Worm (Caenorhabditis elegans): ENCODE measurements around the gene T19C3.7.

DNA sequence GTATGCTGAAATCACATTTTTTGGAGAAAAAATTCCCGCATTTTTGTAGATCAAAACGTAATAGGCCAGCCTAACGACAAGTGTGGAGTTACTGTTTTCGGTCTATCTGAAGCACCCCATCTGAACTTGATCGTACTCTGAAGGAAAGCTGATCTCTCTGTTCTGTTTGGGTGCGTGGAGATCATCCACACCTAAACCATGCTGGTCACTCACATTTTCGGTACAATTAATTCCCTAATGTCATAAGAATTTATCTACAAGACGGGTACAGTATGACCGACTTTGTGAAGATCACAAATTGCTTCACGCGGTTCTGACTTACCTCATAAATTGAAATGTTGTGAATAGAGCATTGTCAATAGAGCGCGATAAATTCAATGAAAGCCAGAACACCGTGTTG lies 14.0 kb upstream of the T19C3.7 start:
- TF ChIP-seq ama-1 (optimal IDR thresholded peaks at IDR 0.05) (no peak), ama-1 (GFP tag; optimal IDR thresholded peaks at IDR 0.05) (no peak), madf-3 (GFP tag; IDR thresholded peaks at IDR 0.05) (no peak), hlh-12 (tag; optimal IDR thresholded peaks at IDR 0.05) (no peak), B0336.3 (GFP tag; IDR thresholded peaks at IDR 0.05) (no peak), him-1 (tag; optimal IDR thresholded peaks at IDR 0.05) (no peak), F10E7.11 (tag; optimal IDR thresholded peaks at IDR 0.05) (no peak), mcd-1 (GFP tag; IDR thresholded peaks at IDR 0.05) (no peak), die-1 (tag; optimal IDR thresholded peaks at IDR 0.05) (no peak), ekl-4 (GFP tag; IDR thresholded peaks at IDR 0.05) (no peak), madf-6 (GFP tag; IDR thresholded peaks at IDR 0.05) (no peak), pha-4 (tag; optimal IDR thresholded peaks at IDR 0.05) (no peak), unc-62 (GFP tag; optimal IDR thresholded peaks at IDR 0.05) (no peak), ztf-28 (GFP tag; IDR thresholded peaks at IDR 0.05) (no peak)
